Worm (Caenorhabditis elegans): ENCODE results near the gene C34B4.3.

ce11 chrV:13082442-13083126 is 11.6 kb upstream of the C34B4.3 start, which contains the start of gene C34B4.2:
- TF ChIP-seq ztf-29 (GFP tag; IDR thresholded peaks at IDR 0.05) (no peak), cog-1 (tag; optimal IDR thresholded peaks at IDR 0.05) (peak; percentile 6)

Measured in whole organism, midembryonic.